Worm (Caenorhabditis elegans): ENCODE data around the gene dao-6.

Gene dao-6

ce11 chrIII:9689377-9689776, 46.6 kb downstream of the dao-6 start:
- TF ChIP-seq unc-120 (tag; optimal IDR thresholded peaks at IDR 0.05; ENCODE audit: poor library complexity, severe bottlenecking): no peak
- TF ChIP-seq ceh-43 (GFP tag; optimal IDR thresholded peaks at IDR 0.05): no peak
- TF ChIP-seq flh-1 (GFP tag; optimal IDR thresholded peaks at IDR 0.05): no peak
- TF ChIP-seq drap-1 (GFP tag; optimal IDR thresholded peaks at IDR 0.05): no peak
- no peak for TF ChIP-seq blmp-1 (tag; optimal IDR thresholded peaks at IDR 0.05)
- TF ChIP-seq cnd-1 (tag; optimal IDR thresholded peaks at IDR 0.05): no peak
- no peak for TF ChIP-seq nhr-28 (tag; optimal IDR thresholded peaks at IDR 0.05)
- no peak for TF ChIP-seq ham-2 (GFP tag; optimal IDR thresholded peaks at IDR 0.05)
- TF ChIP-seq mep-1 (tag; optimal IDR thresholded peaks at IDR 0.05): no peak

ce11 chrIII:9685959-9686358, 50.0 kb downstream of the dao-6 start, which contains the start of gene C07A9.10:
TSS of gene C07A9.10 (minus strand) at chrIII:9686059.
- TF ChIP-seq elt-1 (tag; optimal IDR thresholded peaks at IDR 0.05; ENCODE audit: borderline replicate concordance, insufficient read depth): no peak
- TF ChIP-seq nhr-76 (tag; optimal IDR thresholded peaks at IDR 0.05): no peak
- TF ChIP-seq ces-1 (GFP tag; optimal IDR thresholded peaks at IDR 0.05): no peak
- no peak for TF ChIP-seq sem-2 (GFP tag; optimal IDR thresholded peaks at IDR 0.05)
- TF ChIP-seq M03D4.4 (tag; optimal IDR thresholded peaks at IDR 0.05): no peak
- no peak for TF ChIP-seq flh-1 (GFP tag; optimal IDR thresholded peaks at IDR 0.05)
- TF ChIP-seq ceh-83 (GFP tag; optimal IDR thresholded peaks at IDR 0.05): no peak
- TF ChIP-seq blmp-1 (tag; optimal IDR thresholded peaks at IDR 0.05): no peak
- no peak for TF ChIP-seq lin-32 (GFP tag; optimal IDR thresholded peaks at IDR 0.05)
- no peak for TF ChIP-seq elt-3 (tag; optimal IDR thresholded peaks at IDR 0.05)
- no peak for TF ChIP-seq nhr-12 (tag; optimal IDR thresholded peaks at IDR 0.05)
- TF ChIP-seq mab-5 (tag; optimal IDR thresholded peaks at IDR 0.05): no peak
- TF ChIP-seq mls-2 (tag; optimal IDR thresholded peaks at IDR 0.05): no peak
- TF ChIP-seq nhr-2 (tag; optimal IDR thresholded peaks at IDR 0.05): no peak
- no peak for TF ChIP-seq unc-62 (GFP tag; optimal IDR thresholded peaks at IDR 0.05)

All from whole organism, mixed stage, embryonic.